Worm (Caenorhabditis elegans): Measurements from ENCODE around the gene T05A1.5.

- no peak for TF ChIP-seq aptf-2 (GFP tag; conservative IDR thresholded peaks at IDR 0.05)
- TF ChIP-seq snpc-1.3 (tag; optimal IDR thresholded peaks at IDR 0.05; ENCODE audit: insufficient read depth), result no peak
- TF ChIP-seq tbp1 (GFP tag; optimal IDR thresholded peaks at IDR 0.05), result no peak
- TF ChIP-seq lin-35 (GFP tag; optimal IDR thresholded peaks at IDR 0.05), result no peak
- no peak for TF ChIP-seq unc-62 (GFP tag; optimal IDR thresholded peaks at IDR 0.05)
Observed at ce11 chrIV:9512836-9513235, 33.2 kb upstream of the T05A1.5 start, which contains the start of gene C33A12.3.
